Worm (Caenorhabditis elegans) whole organism, young adult: ENCODE results near the gene B0035.3.

Experiments
- ceh-79 ChIP-seq: sonication (generic microtip); optimal IDR thresholded peaks from 2 replicates; lab custom pipeline; 2017; ENCODE audit warnings: mild to moderate bottlenecking, missing genetic modification characterization, missing compliant biosample characterization
- pha-4 ChIP-seq: fragments of 150-350 bp; sonication (generic microtip); optimal IDR thresholded peaks from 2 replicates; lab custom pipeline; 2014; ENCODE audit warnings: missing biosample characterization, missing genetic modification reagents, missing genetic modification characterization
- sptf-2 ChIP-seq: fragments of 200-800 bp; sonication (Bioruptor generic); optimal IDR thresholded peaks from 2 replicates; lab custom pipeline; 2018; ENCODE audit warnings: mild to moderate bottlenecking, missing genetic modification characterization, missing compliant biosample characterization

ce11 chrIV:11326939-11327565, 12.3 kb upstream of the B0035.3 start, which contains the start of gene B0035.21:
- TF ChIP-seq sptf-2 (GFP tag; lab: Kevin White, UChicago) (no peak), ceh-79 (tag; lab: Kevin White, UChicago) (no peak), pha-4 (tag; lab: Kevin White, UChicago) (no peak)
